Fruit fly (Drosophila melanogaster) whole organism, embryonic: ENCODE data around the gene CG34451.

Experiments used
- ATbp ChIP-seq: fragments of 200-800 bp; sonication (Bioruptor generic); optimal IDR thresholded peaks from 2 replicates; lab custom pipeline; 2017; ENCODE audit warnings: missing biosample characterization, mild to moderate bottlenecking, missing genetic modification characterization, missing genetic modification reagents
- Bgb ChIP-seq: fragments of 200-800 bp; sonication (Bioruptor generic); IDR thresholded peaks from 2 replicates; pipeline ENCODE4 v1.3.6; 2022; ENCODE audit warnings: missing biosample characterization, missing genetic modification characterization; ENCODE audit not compliant: partially characterized antibody
- CG10267 ChIP-seq: fragments of 200-800 bp; sonication (Bioruptor generic); optimal IDR thresholded peaks from 2 replicates; lab custom pipeline; 2018; ENCODE audit warnings: missing biosample characterization, mild to moderate bottlenecking, missing genetic modification characterization, moderate library complexity
- CG1233 ChIP-seq: fragments of 200-800 bp; sonication (Bioruptor generic); optimal IDR thresholded peaks from 4 replicates; lab custom pipeline; 2018; ENCODE audit warnings: missing biosample characterization, mild to moderate bottlenecking, missing genetic modification characterization
- CG12391 ChIP-seq: fragments of 200-800 bp; sonication (Bioruptor generic); optimal IDR thresholded peaks from 3 replicates; lab custom pipeline; 2018; ENCODE audit warnings: missing biosample characterization, mild to moderate bottlenecking, missing genetic modification characterization, moderate library complexity
- CG12659 ChIP-seq: fragments of 200-800 bp; sonication (Bioruptor generic); optimal IDR thresholded peaks from 3 replicates; lab custom pipeline; 2017; ENCODE audit warnings: mild to moderate bottlenecking, missing biosample characterization, missing genetic modification reagents, missing genetic modification characterization
- CG12942 ChIP-seq: fragments of 200-800 bp; sonication (Bioruptor generic); optimal IDR thresholded peaks from 3 replicates; lab custom pipeline; 2016; ENCODE audit warnings: missing biosample characterization, missing genetic modification characterization
- CG13296 ChIP-seq: fragments of 200-800 bp; sonication (Bioruptor generic); optimal IDR thresholded peaks from 3 replicates; lab custom pipeline; 2018; ENCODE audit warnings: missing biosample characterization, mild to moderate bottlenecking, missing genetic modification characterization
- CG14014 ChIP-seq: fragments of 200-800 bp; sonication (Bioruptor generic); IDR thresholded peaks from 2 replicates; pipeline ENCODE4 v1.3.6; 2022; ENCODE audit warnings: missing biosample characterization, missing genetic modification characterization
- CG14860 ChIP-seq: fragments of 200-800 bp; sonication (Bioruptor generic); IDR thresholded peaks from 3 replicates; pipeline ENCODE4 v1.3.6; 2022; ENCODE audit warnings: missing biosample characterization, missing genetic modification characterization; ENCODE audit not compliant: partially characterized antibody
- CG15073 ChIP-seq: fragments of 200-800 bp; sonication (Bioruptor generic); optimal IDR thresholded peaks from 2 replicates; lab custom pipeline; 2016; ENCODE audit warnings: missing biosample characterization, missing genetic modification characterization
- CG17361 ChIP-seq: fragments of 200-800 bp; sonication (Bioruptor generic); IDR thresholded peaks from 3 replicates; pipeline ENCODE4 v1.3.6; 2022; ENCODE audit warnings: missing biosample characterization, missing genetic modification characterization
- CG18619 ChIP-seq: fragments of 200-800 bp; sonication (Bioruptor generic); optimal IDR thresholded peaks from 3 replicates; lab custom pipeline; 2017; ENCODE audit warnings: missing biosample characterization, mild to moderate bottlenecking, missing genetic modification characterization
- CG42726 ChIP-seq: fragments of 200-800 bp; sonication (Bioruptor generic); IDR thresholded peaks from 2 replicates; pipeline ENCODE4 v1.3.6; 2022; ENCODE audit warnings: missing biosample characterization, missing genetic modification characterization; ENCODE audit not compliant: partially characterized antibody
- CG4360 ChIP-seq: fragments of 200-800 bp; sonication (Bioruptor generic); IDR thresholded peaks from 2 replicates; pipeline ENCODE4 v1.3.6; 2022; ENCODE audit warnings: missing biosample characterization, missing genetic modification characterization
- CG4404 ChIP-seq: fragments of 200-800 bp; sonication (Bioruptor generic); IDR thresholded peaks from 2 replicates; pipeline ENCODE4 v1.3.6; 2022; ENCODE audit warnings: missing biosample characterization, missing genetic modification characterization
- CG7963 ChIP-seq: fragments of 200-800 bp; sonication (Bioruptor generic); IDR thresholded peaks from 3 replicates; pipeline ENCODE4 v1.3.6; 2022; ENCODE audit warnings: missing biosample characterization, missing genetic modification characterization; ENCODE audit not compliant: partially characterized antibody
- CG7987 ChIP-seq: fragments of 200-800 bp; sonication (Bioruptor generic); optimal IDR thresholded peaks from 2 replicates; lab custom pipeline; 2018; ENCODE audit warnings: missing biosample characterization, mild to moderate bottlenecking, missing genetic modification characterization, moderate library complexity
- CG8765 ChIP-seq: fragments of 200-800 bp; sonication (Bioruptor generic); IDR thresholded peaks from 2 replicates; pipeline ENCODE4 v1.3.6; 2022; ENCODE audit warnings: missing biosample characterization, missing genetic modification characterization
- CrebB ChIP-seq: fragments of 200-800 bp; sonication (Bioruptor generic); optimal IDR thresholded peaks from 3 replicates; lab custom pipeline; 2018; ENCODE audit warnings: missing biosample characterization, mild to moderate bottlenecking, missing genetic modification characterization
- ERR ChIP-seq: fragments of 200-800 bp; sonication (Bioruptor generic); optimal IDR thresholded peaks from 2 replicates; lab custom pipeline; 2016; ENCODE audit warnings: missing biosample characterization, missing genetic modification characterization
- Eip74EF ChIP-seq, 2 experiments: fragments of 200-800 bp in 1 of 2; fragments of >200 bp in 1 of 2; sonication (Bioruptor generic) in 1 of 2; optimal IDR thresholded peaks; 2 replicates each; lab custom pipeline; 2017 to 2019; ENCODE audit warnings: missing biosample characterization in 2 of 2, missing genetic modification characterization in 2 of 2, mild to moderate bottlenecking in 1 of 2, moderate library complexity in 1 of 2
- HLH4C ChIP-seq: fragments of 200-800 bp; sonication (Bioruptor generic); IDR thresholded peaks from 3 replicates; pipeline ENCODE4 v1.3.6; 2022; ENCODE audit warnings: missing biosample characterization, missing genetic modification characterization; ENCODE audit not compliant: partially characterized antibody
- MESR4 ChIP-seq: fragments of 200-800 bp; sonication (Bioruptor generic); optimal IDR thresholded peaks from 2 replicates; lab custom pipeline; 2018; ENCODE audit warnings: missing biosample characterization, mild to moderate bottlenecking, missing genetic modification characterization, moderate library complexity
- Mrtf ChIP-seq: fragments of 200-800 bp; sonication (Bioruptor generic); IDR thresholded peaks from 3 replicates; pipeline ENCODE4 v1.3.6; 2022; ENCODE audit warnings: missing biosample characterization, missing genetic modification characterization
- Myb ChIP-seq: fragments of 200-800 bp; sonication (Bioruptor generic); optimal IDR thresholded peaks from 2 replicates; lab custom pipeline; 2016; ENCODE audit warnings: missing biosample characterization, missing genetic modification characterization
- Nf-YC ChIP-seq: fragments of 200-800 bp; optimal IDR thresholded peaks from 3 replicates; lab custom pipeline; 2019; ENCODE audit warnings: missing biosample characterization, mild to moderate bottlenecking, missing genetic modification characterization, moderate library complexity
- NfI ChIP-seq: fragments of 200-800 bp; sonication (Bioruptor generic); optimal IDR thresholded peaks from 3 replicates; lab custom pipeline; 2018; ENCODE audit warnings: missing biosample characterization, mild to moderate bottlenecking, missing genetic modification characterization, moderate library complexity
- Sox102F ChIP-seq: fragments of 200-800 bp; sonication (Bioruptor generic); optimal IDR thresholded peaks from 2 replicates; lab custom pipeline; 2018; ENCODE audit warnings: missing biosample characterization, mild to moderate bottlenecking, missing genetic modification characterization, moderate library complexity
- Spps ChIP-seq: fragments of 200-800 bp; sonication (Bioruptor generic); optimal IDR thresholded peaks from 2 replicates; lab custom pipeline; 2018; ENCODE audit warnings: missing biosample characterization, mild to moderate bottlenecking, missing genetic modification characterization
- Sry-δ ChIP-seq: fragments of 200-800 bp; sonication (Bioruptor generic); optimal IDR thresholded peaks from 2 replicates; lab custom pipeline; 2016; ENCODE audit warnings: missing biosample characterization, missing genetic modification characterization
- Trl ChIP-seq, 3 experiments: fragments of >200 bp in 2 of 3; fragments of 200-800 bp in 1 of 3; sonication (Bioruptor generic) in 1 of 3; optimal IDR thresholded peaks; 2 replicates in 1 of 3; 3 replicates in 2 of 3; lab custom pipeline; 2016 to 2017; ENCODE audit warnings: missing biosample characterization in 1 of 3, missing genetic modification characterization in 1 of 3
- bbx ChIP-seq: fragments of 200-800 bp; sonication (Bioruptor generic); IDR thresholded peaks from 2 replicates; pipeline ENCODE4 v1.3.6; 2022; ENCODE audit warnings: missing biosample characterization, missing genetic modification characterization; ENCODE audit not compliant: partially characterized antibody
- cas ChIP-seq: fragments of 200-800 bp; sonication (Bioruptor generic); IDR thresholded peaks from 2 replicates; pipeline ENCODE4 v1.3.6; 2022; ENCODE audit warnings: missing biosample characterization, missing genetic modification characterization
- dati ChIP-seq: fragments of 200-800 bp; sonication (Bioruptor generic); IDR thresholded peaks from 2 replicates; pipeline ENCODE4 v1.3.6; 2022; ENCODE audit warnings: missing biosample characterization, missing genetic modification characterization
- disco-r ChIP-seq: fragments of 200-800 bp; sonication (Bioruptor generic); optimal IDR thresholded peaks from 2 replicates; lab custom pipeline; 2016; ENCODE audit warnings: missing biosample characterization, missing genetic modification characterization
- eve ChIP-seq, 2 experiments: fragments of >200 bp; optimal IDR thresholded peaks; 2 replicates each; lab custom pipeline; 2017; ENCODE audit warnings: missing biosample characterization in 2 of 2, missing genetic modification characterization in 2 of 2
- gem ChIP-seq: fragments of 200-800 bp; sonication (Bioruptor generic); optimal IDR thresholded peaks from 2 replicates; lab custom pipeline; 2019; ENCODE audit warnings: missing biosample characterization, mild to moderate bottlenecking, missing genetic modification characterization, moderate library complexity
- grn ChIP-seq: fragments of 200-800 bp; sonication (Bioruptor generic); optimal IDR thresholded peaks from 3 replicates; lab custom pipeline; 2017; ENCODE audit warnings: missing biosample characterization, missing genetic modification characterization
- kah ChIP-seq: fragments of 200-800 bp; sonication (Bioruptor generic); optimal IDR thresholded peaks from 2 replicates; lab custom pipeline; 2018; ENCODE audit warnings: missing biosample characterization, mild to moderate bottlenecking, missing genetic modification characterization
- klu ChIP-seq: fragments of 200-800 bp; sonication (Bioruptor generic); IDR thresholded peaks from 2 replicates; pipeline ENCODE4 v1.3.6; 2022; ENCODE audit warnings: missing biosample characterization, missing genetic modification characterization
- lmd ChIP-seq: fragments of 200-800 bp; sonication (Bioruptor generic); IDR thresholded peaks from 2 replicates; pipeline ENCODE4 v1.3.6; 2022; ENCODE audit warnings: missing biosample characterization, missing genetic modification characterization
- oc ChIP-seq: fragments of 200-800 bp; sonication (Bioruptor generic); optimal IDR thresholded peaks from 2 replicates; lab custom pipeline; 2018; ENCODE audit warnings: missing biosample characterization, mild to moderate bottlenecking, missing genetic modification characterization, moderate library complexity
- pita ChIP-seq: fragments of 200-800 bp; sonication (Bioruptor generic); optimal IDR thresholded peaks from 2 replicates; lab custom pipeline; 2017; ENCODE audit warnings: missing biosample characterization, mild to moderate bottlenecking, missing genetic modification characterization
- prd ChIP-seq, 3 experiments: fragments of >200 bp in 2 of 3; fragments of 200-800 bp in 1 of 3; sonication (Bioruptor generic) in 1 of 3; optimal IDR thresholded peaks in 2 of 3; IDR thresholded peaks in 1 of 3; 2 replicates in 2 of 3; 3 replicates in 1 of 3; pipeline versions ENCODE4 v1.3.6 to Lab custom; 2017 to 2022; ENCODE audit warnings: missing biosample characterization in 1 of 3, missing genetic modification characterization in 1 of 3
- ro ChIP-seq: fragments of 200-800 bp; sonication (Bioruptor generic); IDR thresholded peaks from 2 replicates; pipeline ENCODE4 v1.3.6; 2022; ENCODE audit warnings: missing biosample characterization, missing genetic modification characterization
- run ChIP-seq: fragments of 200-800 bp; sonication (Bioruptor generic); optimal IDR thresholded peaks from 3 replicates; lab custom pipeline; 2018; ENCODE audit warnings: missing biosample characterization, mild to moderate bottlenecking, missing genetic modification characterization
- seq ChIP-seq: fragments of 200-800 bp; sonication (Bioruptor generic); IDR thresholded peaks from 2 replicates; pipeline ENCODE4 v1.3.6; 2022; ENCODE audit warnings: missing biosample characterization, missing genetic modification characterization
- tna ChIP-seq: fragments of 200-800 bp; sonication (Bioruptor generic); IDR thresholded peaks from 2 replicates; pipeline ENCODE4 v1.3.6; 2022; ENCODE audit warnings: missing biosample characterization, missing genetic modification characterization; ENCODE audit not compliant: partially characterized antibody
- usp ChIP-seq: fragments of >200 bp; optimal IDR thresholded peaks from 2 replicates; lab custom pipeline; 2017; ENCODE audit warnings: missing biosample characterization, missing genetic modification characterization

CG34451 gene

dm6 chr3L:15694406-15694805 is 2.5 kb upstream of the CG34451 start (continued):
- TF ChIP-seq tna (GFP tag; lab: Robert Waterston, UW) (no peak), bbx (no peak), usp (GFP tag; lab: Kevin White, UChicago) (no peak), CG8765 (GFP tag; lab: Robert Waterston, UW) (no peak), CG12391 (tag; lab: Kevin White, UChicago) (no peak), CG4360 (no peak), CG18619 (GFP tag; lab: Kevin White, UChicago) (peak; percentile 5), CG17361 (GFP tag; lab: Robert Waterston, UW) (no peak), CG1233 (GFP tag; lab: Kevin White, UChicago) (peak; percentile 27), CG13296 (GFP tag; lab: Kevin White, UChicago) (peak; percentile 38), oc (peak; percentile 48), Sox102F (GFP tag; lab: Kevin White, UChicago) (peak; percentile 4), prd (optimal IDR thresholded peaks at IDR 0.05; lab: Kevin White, UChicago) (no peak), prd (GFP tag; IDR thresholded peaks at IDR 0.05; lab: Robert Waterston, UW) (no peak), CG14860 (no peak), klu (no peak), CG7987 (GFP tag; lab: Kevin White, UChicago) (no peak), pita (GFP tag; lab: Kevin White, UChicago) (no peak), Eip74EF (GFP tag; optimal IDR thresholded peaks at IDR 0.05; lab: Kevin White, UChicago) (no peak), CG10267 (no peak), CG12942 (GFP tag; lab: Kevin White, UChicago) (no peak), CG15073 (GFP tag; lab: Kevin White, UChicago) (no peak), dati (GFP tag; lab: Robert Waterston, UW) (no peak), Trl (optimal IDR thresholded peaks at IDR 0.05; lab: Kevin White, UChicago) (no peak), Trl (GFP tag; optimal IDR thresholded peaks at IDR 0.05; lab: Kevin White, UChicago) (no peak), HLH4C (GFP tag; lab: Robert Waterston, UW) (no peak), CG42726 (GFP tag; lab: Robert Waterston, UW) (no peak), ERR (GFP tag; lab: Kevin White, UChicago) (no peak), CrebB (tag; lab: Kevin White, UChicago) (no peak), grn (no peak), CG7963 (GFP tag; lab: Robert Waterston, UW) (no peak), MESR4 (GFP tag; lab: Kevin White, UChicago) (no peak), CG12659 (GFP tag; lab: Kevin White, UChicago) (no peak), NfI (no peak), cas (GFP tag; lab: Robert Waterston, UW) (no peak), CG4404 (GFP tag; lab: Robert Waterston, UW) (no peak), Nf-YC (tag; lab: Kevin White, UChicago) (no peak), lmd (no peak), seq (GFP tag; lab: Robert Waterston, UW) (no peak)
- TF ChIP-seq, all 482 proteins: peak for 21

- TF ChIP-seq ro (GFP tag; lab: Robert Waterston, UW) (no peak), Bgb (no peak), ATbp (no peak), disco-r (GFP tag; lab: Kevin White, UChicago) (no peak), Mrtf (GFP tag; lab: Robert Waterston, UW) (no peak), Spps (tag; lab: Kevin White, UChicago) (no peak), kah (GFP tag; lab: Kevin White, UChicago) (no peak), run (tag; lab: Kevin White, UChicago) (peak; percentile 0), eve (GFP tag; optimal IDR thresholded peaks at IDR 0.05; lab: Kevin White, UChicago) (no peak), Myb (GFP tag; lab: Kevin White, UChicago) (no peak), CG14014 (GFP tag; lab: Robert Waterston, UW) (no peak), gem (tag; lab: Kevin White, UChicago) (peak; percentile 64), Sry-δ (no peak)
These were observed 1.1 kb upstream of the CG34451 start for dm6 chr3L:15692794-15693532.
